Fruit fly (Drosophila melanogaster): ENCODE measurements around the gene NUCB1.

The NUCB1 gene

DNA sequence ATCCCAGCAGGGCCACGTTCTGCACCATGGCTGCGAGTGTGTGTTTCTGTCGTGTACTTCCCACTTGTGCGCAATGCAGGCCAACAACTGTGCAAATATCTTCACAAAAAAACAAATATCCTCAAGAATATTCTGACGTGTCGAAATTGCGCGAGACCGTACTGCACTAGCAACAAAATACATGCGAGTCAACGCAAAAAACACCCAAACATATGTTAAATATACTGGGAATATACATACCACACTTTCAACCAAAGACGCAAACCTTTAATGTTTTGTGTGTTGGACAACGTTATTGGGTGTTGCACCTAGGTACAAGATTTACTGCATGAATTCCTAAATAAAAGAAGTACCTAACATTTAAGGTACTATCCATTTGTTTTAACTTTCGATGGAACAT is at the start of gene NUCB1 (continued):
- TF ChIP-seq CG34224 (GFP tag; IDR thresholded peaks at IDR 0.05; ENCODE audit: partially characterized antibody): peak; percentile 21; the same call in 1 of the 3 replicates
- no peak for TF ChIP-seq CG14965 (GFP tag; optimal IDR thresholded peaks at IDR 0.05; ENCODE audit: borderline replicate concordance)
- TF ChIP-seq CG12744 (GFP tag; optimal IDR thresholded peaks at IDR 0.05): peak; percentile 47
- no peak for TF ChIP-seq Mes4 (GFP tag; optimal IDR thresholded peaks at IDR 0.05)
- no peak for TF ChIP-seq Tbp (GFP tag; optimal IDR thresholded peaks at IDR 0.05)
- no peak for TF ChIP-seq CG10274 (GFP tag; optimal IDR thresholded peaks at IDR 0.05)
- TF ChIP-seq stwl (tag; optimal IDR thresholded peaks at IDR 0.05): peak; percentile 97
- no peak for TF ChIP-seq CG12071 (GFP tag; optimal IDR thresholded peaks at IDR 0.05)
- TF ChIP-seq CG11560 (tag; IDR thresholded peaks at IDR 0.05): no peak
- TF ChIP-seq CG43689 (GFP tag; IDR thresholded peaks at IDR 0.05): no peak
- TF ChIP-seq CG8924 (tag; optimal IDR thresholded peaks at IDR 0.05): peak; percentile 48
- TF ChIP-seq CG8478 (optimal IDR thresholded peaks at IDR 0.05): no peak
- peak; percentile 67 for TF ChIP-seq B-H2 (GFP tag; optimal IDR thresholded peaks at IDR 0.05)
- TF ChIP-seq CG8765 (GFP tag; IDR thresholded peaks at IDR 0.05): no peak; the same call in 1 of the 2 replicates
- TF ChIP-seq CkIIα-i1 (GFP tag; IDR thresholded peaks at IDR 0.05): no peak
- TF ChIP-seq gfzf (GFP tag; optimal IDR thresholded peaks at IDR 0.05): peak; percentile 97
- TF ChIP-seq CG12236 (GFP tag; optimal IDR thresholded peaks at IDR 0.05): no peak
- TF ChIP-seq MESR4 (GFP tag; optimal IDR thresholded peaks at IDR 0.05): peak; percentile 93
- no peak for TF ChIP-seq CG15269 (tag; optimal IDR thresholded peaks at IDR 0.05)
- peak; percentile 40 for TF ChIP-seq NC2β (GFP tag; optimal IDR thresholded peaks at IDR 0.05)
- TF ChIP-seq CG12219 (GFP tag; optimal IDR thresholded peaks at IDR 0.05): no peak
- TF ChIP-seq Xrp1 (GFP tag; IDR thresholded peaks at IDR 0.05): no peak
- TF ChIP-seq CTCF (GFP tag; optimal IDR thresholded peaks at IDR 0.05): no peak
- peak; percentile 85 for TF ChIP-seq Lhr (GFP tag; optimal IDR thresholded peaks at IDR 0.05)
- TF ChIP-seq chif (GFP tag; optimal IDR thresholded peaks at IDR 0.05): no peak
- TF ChIP-seq Sox102F (GFP tag; optimal IDR thresholded peaks at IDR 0.05): no peak
- TF ChIP-seq Dref (GFP tag; IDR thresholded peaks at IDR 0.05): peak; percentile 38
- peak; percentile 36; the same call in 1 of the 2 replicates for TF ChIP-seq Awh (GFP tag; IDR thresholded peaks at IDR 0.05)
- TF ChIP-seq CG14860 (GFP tag; IDR thresholded peaks at IDR 0.05; ENCODE audit: partially characterized antibody): no peak
- TF ChIP-seq crol (GFP tag; IDR thresholded peaks at IDR 0.05): no peak
- no peak for TF ChIP-seq CG10543 (GFP tag; optimal IDR thresholded peaks at IDR 0.05)
- no peak for TF ChIP-seq CG4730 (GFP tag; IDR thresholded peaks at IDR 0.05)
- peak; percentile 7 for TF ChIP-seq Chrac-16 (GFP tag; optimal IDR thresholded peaks at IDR 0.05)
- peak; percentile 18 for TF ChIP-seq CG10979 (tag; optimal IDR thresholded peaks at IDR 0.05)
- TF ChIP-seq unpg (GFP tag; optimal IDR thresholded peaks at IDR 0.05): no peak
- peak in 1 of 2 experiments; percentile 32 for TF ChIP-seq bsh (GFP tag; optimal IDR thresholded peaks at IDR 0.05)
- peak; percentile 27 for TF ChIP-seq twi (tag; optimal IDR thresholded peaks at IDR 0.05)
- no peak for TF ChIP-seq GATAe (GFP tag; conservative IDR thresholded peaks at IDR 0.05)
- TF ChIP-seq lov (optimal IDR thresholded peaks at IDR 0.05): no peak
- 0 out of 3 replicates have a peak, but pooled peaks have one; percentile 49 for TF ChIP-seq lov (GFP tag; IDR thresholded peaks at IDR 0.05)
- no peak for TF ChIP-seq CG18011 (GFP tag; optimal IDR thresholded peaks at IDR 0.05)
- TF ChIP-seq vvl (GFP tag; IDR thresholded peaks at IDR 0.05): peak; percentile 45
- TF ChIP-seq PHDP (tag; optimal IDR thresholded peaks at IDR 0.05): no peak
- no peak for TF ChIP-seq ttk (GFP tag; IDR thresholded peaks at IDR 0.05)
- TF ChIP-seq trh (GFP tag; optimal IDR thresholded peaks at IDR 0.05): no peak
- peak; percentile 24; the same call in 1 of the 2 replicates for TF ChIP-seq Atf6 (GFP tag; IDR thresholded peaks at IDR 0.05)
- TF ChIP-seq CG4282 (GFP tag; optimal IDR thresholded peaks at IDR 0.05): no peak
- TF ChIP-seq CG13296 (GFP tag; optimal IDR thresholded peaks at IDR 0.05): no peak
- TF ChIP-seq pita (GFP tag; optimal IDR thresholded peaks at IDR 0.05): peak; percentile 72
- TF ChIP-seq CG8290 (GFP tag; optimal IDR thresholded peaks at IDR 0.05): peak; percentile 20
- peak in 1 of 2 experiments; percentile 89 for TF ChIP-seq CG8290 (tag; optimal IDR thresholded peaks at IDR 0.05)
- TF ChIP-seq CG8359 (GFP tag; optimal IDR thresholded peaks at IDR 0.05; ENCODE audit: borderline replicate concordance): no peak

All from whole organism, embryonic.